Worm (Caenorhabditis elegans) whole organism, L2 larva: ENCODE measurements around the gene math-13.

Source experiments
- aly-2 ChIP-seq: fragments of 150-350 bp; optimal IDR thresholded peaks from 2 replicates; lab custom pipeline; 2014; ENCODE audit warnings: missing biosample characterization, missing genetic modification characterization
- blmp-1 ChIP-seq: sonication (generic microtip); optimal IDR thresholded peaks from 2 replicates; lab custom pipeline; 2017; ENCODE audit warnings: missing genetic modification characterization, mild to moderate bottlenecking, missing compliant biosample characterization, antibody characterized with exemption, moderate library complexity; ENCODE audit not compliant: insufficient read depth
- ceh-82 ChIP-seq: fragments of 150-350 bp; optimal IDR thresholded peaks from 2 replicates; lab custom pipeline; 2014; ENCODE audit warnings: missing biosample characterization, missing genetic modification characterization
- elt-3 ChIP-seq: sonication (generic microtip); optimal IDR thresholded peaks from 2 replicates; lab custom pipeline; 2017; ENCODE audit warnings: missing biosample characterization, missing genetic modification characterization
- lin-39 ChIP-seq: fragments of 150-350 bp; optimal IDR thresholded peaks from 2 replicates; lab custom pipeline; 2014; ENCODE audit warnings: missing biosample characterization, missing genetic modification reagents, missing genetic modification characterization
- mdl-1 ChIP-seq, 2 experiments: fragments of 150-350 bp in 1 of 2; sonication (generic microtip) in 1 of 2; optimal IDR thresholded peaks; 2 replicates each; lab custom pipeline; 2017; ENCODE audit warnings: missing biosample characterization in 2 of 2, missing genetic modification characterization in 2 of 2
- nhr-25 ChIP-seq: fragments of 150-350 bp; sonication (generic microtip); optimal IDR thresholded peaks from 3 replicates; lab custom pipeline; 2014; ENCODE audit warnings: missing biosample characterization, missing genetic modification characterization
- nhr-6 ChIP-seq: fragments of 150-350 bp; optimal IDR thresholded peaks from 2 replicates; lab custom pipeline; 2014; ENCODE audit warnings: missing biosample characterization, missing genetic modification characterization
- skn-1 ChIP-seq: sonication (generic microtip); optimal IDR thresholded peaks from 2 replicates; lab custom pipeline; 2017; ENCODE audit warnings: missing biosample characterization, missing genetic modification characterization
- sma-9 ChIP-seq, 2 experiments: fragments of 150-350 bp in 1 of 2; sonication (generic microtip) in 1 of 2; optimal IDR thresholded peaks; 2 replicates each; lab custom pipeline; 2014 to 2016; ENCODE audit warnings: missing genetic modification characterization in 2 of 2, mild to moderate bottlenecking in 1 of 2, missing biosample characterization in 1 of 2, missing compliant biosample characterization in 1 of 2, missing genetic modification reagents in 1 of 2, moderate library complexity in 1 of 2
- snpc-4 ChIP-seq: fragments of 150-350 bp; optimal IDR thresholded peaks from 2 replicates; lab custom pipeline; 2014; ENCODE audit warnings: missing biosample characterization, missing genetic modification characterization
- unc-39 ChIP-seq: fragments of 150-350 bp; optimal IDR thresholded peaks from 2 replicates; lab custom pipeline; 2014; ENCODE audit warnings: missing biosample characterization, missing genetic modification characterization
- unc-62 ChIP-seq: fragments of 150-350 bp; optimal IDR thresholded peaks from 2 replicates; lab custom pipeline; 2014; ENCODE audit warnings: missing biosample characterization, missing genetic modification reagents, missing genetic modification characterization

DNA sequence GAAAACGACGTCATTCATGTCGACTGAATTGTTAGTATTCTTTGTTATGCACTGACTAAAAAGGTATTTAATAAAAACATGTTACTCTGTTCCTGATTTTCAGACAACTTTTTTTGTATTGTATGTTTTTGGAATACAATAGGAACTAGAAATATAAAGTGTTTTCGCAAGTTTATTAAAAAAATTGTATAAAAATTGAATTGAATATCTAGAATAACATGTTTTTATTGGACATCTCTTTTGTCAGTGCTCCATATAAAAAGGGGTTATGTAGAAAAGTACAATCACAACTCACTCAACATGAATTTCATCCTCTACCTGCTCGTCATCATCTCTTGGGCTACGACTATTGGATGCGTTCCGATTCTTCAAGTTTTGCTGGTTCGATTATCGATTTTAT lies 19.5 kb downstream of the math-13 start, which contains the start of gene C46F9.5:
- TF ChIP-seq mdl-1 (tag; optimal IDR thresholded peaks at IDR 0.05; lab: Kevin White, UChicago), result no peak
- no peak for TF ChIP-seq lin-39 (tag; lab: Kevin White, UChicago)
- no peak for TF ChIP-seq aly-2 (tag; lab: Kevin White, UChicago)
- TF ChIP-seq snpc-4 (tag; lab: Kevin White, UChicago), result no peak
- TF ChIP-seq ceh-82, result no peak
- TF ChIP-seq skn-1 (tag; lab: Kevin White, UChicago), result no peak
- TF ChIP-seq nhr-6, result no peak
- TF ChIP-seq sma-9 (GFP tag; optimal IDR thresholded peaks at IDR 0.05; lab: Kevin White, UChicago), result no peak
- no peak for TF ChIP-seq sma-9 (tag; optimal IDR thresholded peaks at IDR 0.05; lab: Kevin White, UChicago)
- no peak for TF ChIP-seq unc-39 (tag; lab: Kevin White, UChicago)
- no peak for TF ChIP-seq unc-62 (GFP tag; lab: Kevin White, UChicago)
- no peak for TF ChIP-seq nhr-25 (tag; lab: Kevin White, UChicago)
- no peak for TF ChIP-seq elt-3 (tag; lab: Kevin White, UChicago)
- TF ChIP-seq blmp-1 (tag; lab: Kevin White, UChicago), result no peak
